Worm (Caenorhabditis elegans): ENCODE results near the gene pnk-4.
A peak's percentile ranks its signal among the peaks of the same experiment; 100 is the strongest.

pnk-4 gene

ce11 chrX:5077696-5078343 is 9.8 kb upstream of the pnk-4 start, which contains the start of gene cal-5:
Gene cal-5, minus strand, starts transcription at chrX:5077961.
- TF ChIP-seq tbx-37 (GFP tag; conservative IDR thresholded peaks at IDR 0.05) (no peak), aly-1 (tag; optimal IDR thresholded peaks at IDR 0.05) (peak; percentile 8), sea-1 (GFP tag; conservative IDR thresholded peaks at IDR 0.05) (no peak), scrt-1 (GFP tag; IDR thresholded peaks at IDR 0.05) (no peak), ceh-36 (tag; optimal IDR thresholded peaks at IDR 0.05) (no peak), ama-1 (optimal IDR thresholded peaks at IDR 0.05) (no peak), B0310.2 (tag; optimal IDR thresholded peaks at IDR 0.05) (no peak), tbx-11 (GFP tag; IDR thresholded peaks at IDR 0.05) (0 out of 2 replicates have a peak, but pooled peaks have one; percentile 25), hmg-4 (GFP tag; optimal IDR thresholded peaks at IDR 0.05) (peak; percentile 74), hnd-1 (tag; optimal IDR thresholded peaks at IDR 0.05) (no peak), hmbx-1 (tag; optimal IDR thresholded peaks at IDR 0.05) (no peak), pes-1 (GFP tag; IDR thresholded peaks at IDR 0.05) (no peak), ets-7 (tag; optimal IDR thresholded peaks at IDR 0.05) (no peak), flt-1 (GFP tag; IDR thresholded peaks at IDR 0.05) (no peak), F13C5.2 (tag; optimal IDR thresholded peaks at IDR 0.05) (no peak), tra-4 (tag; optimal IDR thresholded peaks at IDR 0.05) (no peak), ceh-13 (GFP tag; optimal IDR thresholded peaks at IDR 0.05) (no peak)

- no peak for TF ChIP-seq ceh-36 (tag; optimal IDR thresholded peaks at IDR 0.05)
Observed at ce11 chrX:5079297-5079696, 8.3 kb upstream of the pnk-4 start.

ce11 chrX:5084080-5084479 is 3.6 kb upstream of the pnk-4 start:
- no peak for TF ChIP-seq ceh-13 (GFP tag; optimal IDR thresholded peaks at IDR 0.05)
- no peak for TF ChIP-seq tbx-11 (GFP tag; IDR thresholded peaks at IDR 0.05)
- TF ChIP-seq aly-1 (tag; optimal IDR thresholded peaks at IDR 0.05), result no peak
- no peak for TF ChIP-seq scrt-1 (GFP tag; IDR thresholded peaks at IDR 0.05)
- no peak for TF ChIP-seq hmg-4 (GFP tag; optimal IDR thresholded peaks at IDR 0.05)
- no peak for TF ChIP-seq tbx-37 (GFP tag; conservative IDR thresholded peaks at IDR 0.05)
- TF ChIP-seq ceh-36 (tag; optimal IDR thresholded peaks at IDR 0.05), result no peak
- TF ChIP-seq sea-1 (GFP tag; conservative IDR thresholded peaks at IDR 0.05), result no peak
- no peak for TF ChIP-seq hnd-1 (tag; optimal IDR thresholded peaks at IDR 0.05)

- no peak for TF ChIP-seq ceh-36 (tag; optimal IDR thresholded peaks at IDR 0.05)
- no peak for TF ChIP-seq hmbx-1 (tag; optimal IDR thresholded peaks at IDR 0.05)
- TF ChIP-seq aly-1 (tag; optimal IDR thresholded peaks at IDR 0.05), result no peak
- TF ChIP-seq ceh-13 (GFP tag; optimal IDR thresholded peaks at IDR 0.05), result no peak
- TF ChIP-seq scrt-1 (GFP tag; IDR thresholded peaks at IDR 0.05), result no peak
- TF ChIP-seq tra-4 (tag; optimal IDR thresholded peaks at IDR 0.05), result no peak
- TF ChIP-seq pes-1 (GFP tag; IDR thresholded peaks at IDR 0.05), result no peak
- TF ChIP-seq tbx-37 (GFP tag; conservative IDR thresholded peaks at IDR 0.05), result no peak
- no peak for TF ChIP-seq tbx-11 (GFP tag; IDR thresholded peaks at IDR 0.05)
- TF ChIP-seq ets-7 (tag; optimal IDR thresholded peaks at IDR 0.05), result no peak
- TF ChIP-seq sea-1 (GFP tag; conservative IDR thresholded peaks at IDR 0.05), result no peak
- no peak for TF ChIP-seq hmg-4 (GFP tag; optimal IDR thresholded peaks at IDR 0.05)
- TF ChIP-seq ama-1 (optimal IDR thresholded peaks at IDR 0.05), result no peak
- TF ChIP-seq hnd-1 (tag; optimal IDR thresholded peaks at IDR 0.05), result no peak
Observed at ce11 chrX:5084495-5084894, 3.1 kb upstream of the pnk-4 start, which contains the start of gene ets-5. Gene ets-5, minus strand, starts transcription at chrX:5084526.

ce11 chrX:5085465-5085864 is 2.2 kb upstream of the pnk-4 start:
- peak; percentile 98 for TF ChIP-seq tbx-11 (GFP tag; IDR thresholded peaks at IDR 0.05)
- peak; percentile 88 for TF ChIP-seq ets-7 (tag; optimal IDR thresholded peaks at IDR 0.05)
- peak; percentile 95 for TF ChIP-seq B0310.2 (tag; optimal IDR thresholded peaks at IDR 0.05)
- peak; percentile 95 for TF ChIP-seq sea-1 (GFP tag; conservative IDR thresholded peaks at IDR 0.05)
- peak; percentile 98 for TF ChIP-seq hmg-4 (GFP tag; optimal IDR thresholded peaks at IDR 0.05)
- TF ChIP-seq ceh-13 (GFP tag; optimal IDR thresholded peaks at IDR 0.05), result peak; percentile 94
- peak; percentile 96 for TF ChIP-seq pes-1 (GFP tag; IDR thresholded peaks at IDR 0.05)
- TF ChIP-seq tbx-37 (GFP tag; conservative IDR thresholded peaks at IDR 0.05), result peak; percentile 88
- peak; percentile 91 for TF ChIP-seq hnd-1 (tag; optimal IDR thresholded peaks at IDR 0.05)
- no peak for TF ChIP-seq ama-1 (optimal IDR thresholded peaks at IDR 0.05)
- TF ChIP-seq scrt-1 (GFP tag; IDR thresholded peaks at IDR 0.05), result peak; percentile 97
- peak; percentile 98 for TF ChIP-seq F13C5.2 (tag; optimal IDR thresholded peaks at IDR 0.05)
- peak; percentile 94 for TF ChIP-seq aly-1 (tag; optimal IDR thresholded peaks at IDR 0.05)
- TF ChIP-seq hmbx-1 (tag; optimal IDR thresholded peaks at IDR 0.05), result peak; percentile 88
- peak; percentile 96 for TF ChIP-seq flt-1 (GFP tag; IDR thresholded peaks at IDR 0.05)
- peak; percentile 94 for TF ChIP-seq ceh-36 (tag; optimal IDR thresholded peaks at IDR 0.05)
- peak; percentile 95 for TF ChIP-seq tra-4 (tag; optimal IDR thresholded peaks at IDR 0.05)

- TF ChIP-seq flt-1 (GFP tag; IDR thresholded peaks at IDR 0.05) (no peak), tra-4 (tag; optimal IDR thresholded peaks at IDR 0.05) (no peak), ceh-13 (GFP tag; optimal IDR thresholded peaks at IDR 0.05) (no peak)
Observed at ce11 chrX:5086212-5086611, 1.4 kb upstream of the pnk-4 start.

ce11 chrX:5093997-5094396 is 6.4 kb downstream of the pnk-4 start:
- TF ChIP-seq tbx-11 (GFP tag; IDR thresholded peaks at IDR 0.05) (no peak), pes-1 (GFP tag; IDR thresholded peaks at IDR 0.05) (no peak), tbx-37 (GFP tag; conservative IDR thresholded peaks at IDR 0.05) (no peak), sea-1 (GFP tag; conservative IDR thresholded peaks at IDR 0.05) (no peak), hmg-4 (GFP tag; optimal IDR thresholded peaks at IDR 0.05) (no peak), B0310.2 (tag; optimal IDR thresholded peaks at IDR 0.05) (no peak), scrt-1 (GFP tag; IDR thresholded peaks at IDR 0.05) (no peak), ceh-13 (GFP tag; optimal IDR thresholded peaks at IDR 0.05) (no peak), F13C5.2 (tag; optimal IDR thresholded peaks at IDR 0.05) (no peak), hmbx-1 (tag; optimal IDR thresholded peaks at IDR 0.05) (no peak), ets-7 (tag; optimal IDR thresholded peaks at IDR 0.05) (no peak)

- TF ChIP-seq sea-1 (GFP tag; conservative IDR thresholded peaks at IDR 0.05), result no peak
- TF ChIP-seq ama-1 (optimal IDR thresholded peaks at IDR 0.05), result no peak
- no peak for TF ChIP-seq hnd-1 (tag; optimal IDR thresholded peaks at IDR 0.05)
- TF ChIP-seq hmg-4 (GFP tag; optimal IDR thresholded peaks at IDR 0.05), result no peak
- no peak for TF ChIP-seq tbx-37 (GFP tag; conservative IDR thresholded peaks at IDR 0.05)
- TF ChIP-seq hmbx-1 (tag; optimal IDR thresholded peaks at IDR 0.05), result no peak
- TF ChIP-seq ceh-13 (GFP tag; optimal IDR thresholded peaks at IDR 0.05), result no peak
- no peak for TF ChIP-seq scrt-1 (GFP tag; IDR thresholded peaks at IDR 0.05)
- no peak for TF ChIP-seq pes-1 (GFP tag; IDR thresholded peaks at IDR 0.05)
- TF ChIP-seq flt-1 (GFP tag; IDR thresholded peaks at IDR 0.05), result no peak
- TF ChIP-seq F13C5.2 (tag; optimal IDR thresholded peaks at IDR 0.05), result no peak
- no peak for TF ChIP-seq B0310.2 (tag; optimal IDR thresholded peaks at IDR 0.05)
Observed at ce11 chrX:5096967-5097366, 9.3 kb downstream of the pnk-4 start, which contains the start of gene acn-1. Gene acn-1, minus strand, starts transcription at chrX:5097067.

Data from whole organism, early embryonic.